Fruit fly (Drosophila melanogaster): ENCODE data around the gene Mgat4b.

DNA sequence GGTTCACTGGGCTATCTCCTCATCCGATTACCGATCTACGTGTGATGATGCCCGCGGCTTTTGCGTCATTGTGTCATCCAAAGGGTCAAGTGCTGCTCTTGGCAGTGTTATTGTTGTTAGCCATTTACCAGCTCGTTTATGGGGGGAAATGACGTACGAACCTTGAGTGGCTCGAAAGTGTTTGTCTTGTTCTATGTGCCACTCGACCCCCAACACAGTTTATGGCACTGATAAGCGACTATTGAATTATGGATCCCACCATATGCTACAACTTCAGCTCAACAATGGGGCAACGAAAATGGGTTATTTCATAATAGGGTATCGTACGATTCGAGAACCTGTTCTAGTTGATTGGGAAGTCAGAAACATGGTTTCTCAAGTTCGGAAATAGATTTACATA is 10.2 kb upstream of the Mgat4b start:
- no peak for TF ChIP-seq Hr38 (GFP tag; optimal IDR thresholded peaks at IDR 0.05)
- no peak for TF ChIP-seq CG6854 (GFP tag; optimal IDR thresholded peaks at IDR 0.05)
- no peak for TF ChIP-seq Hr39 (GFP tag; optimal IDR thresholded peaks at IDR 0.05)
- no peak for TF ChIP-seq topi (GFP tag; optimal IDR thresholded peaks at IDR 0.05)
- no peak for TF ChIP-seq dsx (GFP tag; optimal IDR thresholded peaks at IDR 0.05; ENCODE audit: poor library complexity, severe bottlenecking)
